Worm (Caenorhabditis elegans): ENCODE results near the gene rpl-35.

The rpl-35 gene

ce11 chrIII:7815056-7815366, 39.9 kb upstream of the rpl-35 start (continued):
- TF ChIP-seq dpl-1 (GFP tag; optimal IDR thresholded peaks at IDR 0.05): no peak
- no peak for TF ChIP-seq snpc-1.1 (tag; optimal IDR thresholded peaks at IDR 0.05; ENCODE audit: insufficient read depth)

ce11 chrIII:7815571-7816348, 39.2 kb upstream of the rpl-35 start:
- TF ChIP-seq atf-7 (tag; optimal IDR thresholded peaks at IDR 0.05): no peak
- TF ChIP-seq fkh-3 (tag; optimal IDR thresholded peaks at IDR 0.05): no peak
- TF ChIP-seq Y95B8A.8 (GFP tag; IDR thresholded peaks at IDR 0.05): no peak
- no peak for TF ChIP-seq ztf-25 (GFP tag; IDR thresholded peaks at IDR 0.05)
- TF ChIP-seq lin-54 (GFP tag; optimal IDR thresholded peaks at IDR 0.05): no peak
- no peak for TF ChIP-seq rpc-1 (optimal IDR thresholded peaks at IDR 0.05)
- TF ChIP-seq rpc-1 (tag; optimal IDR thresholded peaks at IDR 0.05): no peak
- TF ChIP-seq F37B4.10 (GFP tag; IDR thresholded peaks at IDR 0.05): no peak
- TF ChIP-seq madf-8 (GFP tag; conservative IDR thresholded peaks at IDR 0.05): no peak

ce11 chrIII:7816463-7816862, 38.5 kb upstream of the rpl-35 start:
- no peak for TF ChIP-seq nfyb-1 (GFP tag; IDR thresholded peaks at IDR 0.05)
- no peak for TF ChIP-seq pbrm-1 (GFP tag; IDR thresholded peaks at IDR 0.05)
- no peak for TF ChIP-seq tbx-9 (tag; optimal IDR thresholded peaks at IDR 0.05; ENCODE audit: borderline replicate concordance)
- TF ChIP-seq C06A6.2 (GFP tag; conservative IDR thresholded peaks at IDR 0.05): no peak
- TF ChIP-seq lin-26 (GFP tag; IDR thresholded peaks at IDR 0.05): no peak
- TF ChIP-seq mel-28 (tag; optimal IDR thresholded peaks at IDR 0.05; ENCODE audit: borderline replicate concordance): no peak

DNA sequence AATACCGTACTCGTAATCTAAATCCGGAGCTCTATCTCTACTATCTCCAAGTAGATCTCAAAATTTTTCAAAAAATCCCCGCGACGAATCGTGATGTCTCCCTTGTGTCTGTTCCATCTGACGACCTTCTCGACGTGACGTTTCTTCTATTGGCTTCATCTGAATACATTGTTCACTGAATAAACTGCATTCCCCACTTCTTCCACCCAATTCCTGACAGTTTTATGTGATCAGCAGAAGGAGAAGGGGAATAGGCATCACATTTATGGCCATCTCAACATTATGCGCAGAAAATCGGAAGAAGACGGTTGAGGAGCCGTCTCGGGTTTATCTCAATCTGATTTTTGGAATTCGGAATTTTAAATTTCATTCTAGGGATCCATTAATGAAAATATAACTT, 36.0 kb upstream of the rpl-35 start:
- TF ChIP-seq lsl-1 (GFP tag; optimal IDR thresholded peaks at IDR 0.05): no peak
- TF ChIP-seq bed-1 (GFP tag; IDR thresholded peaks at IDR 0.05): no peak
- no peak for TF ChIP-seq F39B2.1 (GFP tag; IDR thresholded peaks at IDR 0.05)
- TF ChIP-seq attf-5 (GFP tag; optimal IDR thresholded peaks at IDR 0.05): no peak
- TF ChIP-seq F52B5.7 (tag; optimal IDR thresholded peaks at IDR 0.05): no peak
- no peak for TF ChIP-seq ztf-25 (GFP tag; IDR thresholded peaks at IDR 0.05)
- no peak for TF ChIP-seq tbx-9 (tag; optimal IDR thresholded peaks at IDR 0.05; ENCODE audit: borderline replicate concordance)
- TF ChIP-seq cebp-2 (GFP tag; IDR thresholded peaks at IDR 0.05): no peak
- TF ChIP-seq madf-10 (tag; optimal IDR thresholded peaks at IDR 0.05): no peak
- TF ChIP-seq egl-44 (GFP tag; IDR thresholded peaks at IDR 0.05): no peak
- no peak for TF ChIP-seq lin-35 (GFP tag; optimal IDR thresholded peaks at IDR 0.05)
- no peak for TF ChIP-seq T07F8.4 (tag; optimal IDR thresholded peaks at IDR 0.05)
- no peak for TF ChIP-seq F49E8.2 (tag; optimal IDR thresholded peaks at IDR 0.05; ENCODE audit: insufficient read depth)
- TF ChIP-seq Y95B8A.8 (GFP tag; IDR thresholded peaks at IDR 0.05): no peak
- no peak for TF ChIP-seq C06A6.2 (GFP tag; conservative IDR thresholded peaks at IDR 0.05)
- TF ChIP-seq pha-4 (tag; optimal IDR thresholded peaks at IDR 0.05): no peak
- TF ChIP-seq lin-26 (GFP tag; IDR thresholded peaks at IDR 0.05): no peak
- no peak for TF ChIP-seq zfh-2 (GFP tag; conservative IDR thresholded peaks at IDR 0.05)
- no peak for TF ChIP-seq atf-7 (tag; optimal IDR thresholded peaks at IDR 0.05)

- no peak for TF ChIP-seq hlh-26 (GFP tag; conservative IDR thresholded peaks at IDR 0.05)
- no peak for TF ChIP-seq cebp-2 (GFP tag; IDR thresholded peaks at IDR 0.05)
- no peak for TF ChIP-seq madf-10 (tag; optimal IDR thresholded peaks at IDR 0.05)
- no peak for TF ChIP-seq dox-1 (GFP tag; IDR thresholded peaks at IDR 0.05)
- no peak for TF ChIP-seq attf-6 (GFP tag; IDR thresholded peaks at IDR 0.05)
- TF ChIP-seq egl-44 (GFP tag; IDR thresholded peaks at IDR 0.05): no peak
- TF ChIP-seq F57C9.4 (tag; optimal IDR thresholded peaks at IDR 0.05): no peak
- TF ChIP-seq nfyb-1 (GFP tag; IDR thresholded peaks at IDR 0.05): no peak
- no peak for TF ChIP-seq aptf-2 (GFP tag; conservative IDR thresholded peaks at IDR 0.05)
- TF ChIP-seq Y67H2A.10 (GFP tag; conservative IDR thresholded peaks at IDR 0.05): no peak
- no peak for TF ChIP-seq let-607 (tag; optimal IDR thresholded peaks at IDR 0.05)
- no peak for TF ChIP-seq tlf-1 (GFP tag; optimal IDR thresholded peaks at IDR 0.05)
- no peak for TF ChIP-seq nfya-2 (GFP tag; IDR thresholded peaks at IDR 0.05)
- no peak for TF ChIP-seq lin-35 (GFP tag; optimal IDR thresholded peaks at IDR 0.05)
- no peak for TF ChIP-seq B0019.2 (GFP tag; conservative IDR thresholded peaks at IDR 0.05)
These were observed 35.1 kb upstream of the rpl-35 start for ce11 chrIII:7819866-7820265.
